Worm (Caenorhabditis elegans): ENCODE results near the gene pst-1.

DNA sequence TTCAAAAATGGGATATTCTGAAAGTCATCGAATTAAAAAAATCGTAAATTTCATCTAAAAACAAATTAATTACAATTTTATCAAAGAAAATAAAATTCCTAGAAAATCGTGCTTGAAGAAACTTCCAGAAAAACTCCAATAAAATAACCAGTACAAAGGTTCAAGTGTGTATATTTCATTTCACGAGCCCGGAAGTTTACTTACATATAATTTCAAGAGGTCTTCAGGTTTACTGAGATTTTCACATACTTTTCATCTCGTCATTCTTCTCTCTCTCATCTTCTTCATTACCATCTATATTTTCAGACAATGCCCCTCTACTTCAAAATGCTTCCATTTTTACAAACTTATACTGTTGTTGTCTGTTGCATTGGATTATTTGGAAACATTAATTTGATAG lies 21.0 kb upstream of the pst-1 start, which contains the start of gene srsx-18:
- no peak for TF ChIP-seq klf-2 (GFP tag; conservative IDR thresholded peaks at IDR 0.05)
- TF ChIP-seq flt-1 (GFP tag; IDR thresholded peaks at IDR 0.05), result no peak
- TF ChIP-seq tab-1 (GFP tag; IDR thresholded peaks at IDR 0.05), result no peak
- no peak for TF ChIP-seq ref-1 (GFP tag; conservative IDR thresholded peaks at IDR 0.05)
- no peak for TF ChIP-seq T22C8.4 (GFP tag; IDR thresholded peaks at IDR 0.05)
- no peak for TF ChIP-seq cog-1 (tag; optimal IDR thresholded peaks at IDR 0.05)
- TF ChIP-seq ztf-29 (GFP tag; IDR thresholded peaks at IDR 0.05), result no peak
- TF ChIP-seq ztf-23 (GFP tag; IDR thresholded peaks at IDR 0.05), result no peak

Data from whole organism, midembryonic.